Worm (Caenorhabditis elegans): ENCODE data around the gene ppt-1.

DNA sequence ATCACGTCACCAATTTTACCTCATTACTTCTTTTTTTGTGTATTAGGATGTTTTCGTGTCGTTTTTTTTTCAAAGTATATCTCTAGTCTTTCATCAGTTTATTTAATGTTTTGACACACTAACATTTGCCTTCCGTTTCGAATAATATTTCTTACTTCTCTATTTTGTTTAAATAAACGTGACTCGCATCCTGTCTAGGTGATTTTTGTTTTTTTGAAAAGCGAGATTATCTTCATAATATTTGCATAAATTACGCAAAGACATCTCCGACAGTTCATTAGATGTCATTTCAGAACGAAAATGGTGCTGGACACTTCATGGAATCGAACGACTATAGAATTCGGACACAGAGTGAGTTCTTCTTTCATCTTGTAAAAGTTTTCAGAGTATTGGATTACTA, 23.2 kb upstream of the ppt-1 start, which contains the start of gene T10H9.1:
- no peak for TF ChIP-seq elt-3 (tag; optimal IDR thresholded peaks at IDR 0.05)
- no peak for TF ChIP-seq egl-27 (tag; optimal IDR thresholded peaks at IDR 0.05)
- no peak for TF ChIP-seq unc-39 (tag; optimal IDR thresholded peaks at IDR 0.05)

Data from whole organism, L2 larva.